Worm (Caenorhabditis elegans): ENCODE measurements around the gene fip-5.

DNA sequence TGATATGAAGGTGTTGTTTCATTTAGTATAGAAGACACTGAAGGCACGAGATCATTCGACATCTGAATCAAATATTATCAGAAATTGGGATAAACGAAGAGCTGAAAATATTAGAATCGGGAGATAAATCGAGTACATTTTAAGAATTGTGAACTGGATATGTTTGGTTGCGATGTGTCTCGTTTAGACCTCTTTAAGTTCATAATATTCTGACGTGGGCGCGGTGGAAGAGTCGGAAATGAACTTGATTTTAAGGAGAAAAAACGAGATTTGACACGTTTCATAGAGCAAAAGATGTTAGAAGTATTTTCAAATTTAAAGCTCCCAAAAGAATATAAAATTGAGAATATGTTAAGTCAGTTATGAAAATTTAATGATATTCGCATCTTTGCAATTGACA, 16.9 kb upstream of the fip-5 start, which contains the start of gene npr-6:
- no peak for TF ChIP-seq ceh-43 (GFP tag; optimal IDR thresholded peaks at IDR 0.05)
- TF ChIP-seq nhr-28 (tag; optimal IDR thresholded peaks at IDR 0.05), result no peak
- no peak for TF ChIP-seq mep-1 (tag; optimal IDR thresholded peaks at IDR 0.05)
- no peak for TF ChIP-seq unc-62 (GFP tag; optimal IDR thresholded peaks at IDR 0.05)
- no peak for TF ChIP-seq drap-1 (GFP tag; optimal IDR thresholded peaks at IDR 0.05)
- TF ChIP-seq blmp-1 (tag; optimal IDR thresholded peaks at IDR 0.05), result no peak
- TF ChIP-seq mls-2 (tag; optimal IDR thresholded peaks at IDR 0.05), result no peak
- TF ChIP-seq ztf-11 (tag; optimal IDR thresholded peaks at IDR 0.05), result no peak
